Worm (Caenorhabditis elegans) whole organism, L4 larva: ENCODE results near the gene lyst-1.
A peak's percentile ranks its signal among the peaks of the same experiment; 100 is the strongest.

Experiments
- D1046.2 ChIP-seq: fragments of 200-800 bp; sonication (Bioruptor generic); IDR thresholded peaks from 2 replicates; pipeline ENCODE4 v1.3.6; 2022; ENCODE audit warnings: missing genetic modification characterization, missing compliant biosample characterization
- F10B5.3 ChIP-seq: sonication (generic microtip); optimal IDR thresholded peaks from 2 replicates; lab custom pipeline; 2016; ENCODE audit warnings: mild to moderate bottlenecking, missing genetic modification characterization, missing compliant biosample characterization
- F49E8.2 ChIP-seq: sonication (generic microtip); optimal IDR thresholded peaks from 2 replicates; lab custom pipeline; 2016; ENCODE audit warnings: missing compliant biosample characterization, mild to moderate bottlenecking, missing genetic modification characterization, borderline replicate concordance
- T20F7.1 ChIP-seq: fragments of 200-800 bp; sonication (Bioruptor generic); optimal IDR thresholded peaks from 2 replicates; lab custom pipeline; 2018; ENCODE audit warnings: mild to moderate bottlenecking, missing genetic modification characterization, missing compliant biosample characterization
- T26A8.4 ChIP-seq: fragments of 200-800 bp; sonication (Bioruptor generic); IDR thresholded peaks from 2 replicates; pipeline ENCODE4 v1.3.6; 2022; ENCODE audit warnings: missing genetic modification characterization, missing compliant biosample characterization
- ZK546.5 ChIP-seq, 2 experiments: sonication (generic microtip); optimal IDR thresholded peaks; 2 replicates each; lab custom pipeline; 2017; ENCODE audit warnings: missing biosample characterization in 2 of 2, missing genetic modification characterization in 2 of 2
- aha-1 ChIP-seq: fragments of 150-350 bp; peaks from one replicate; lab custom pipeline; 2014; ENCODE audit warnings: missing biosample characterization, missing genetic modification characterization
- attf-4 ChIP-seq: sonication (generic microtip); optimal IDR thresholded peaks from 3 replicates; lab custom pipeline; 2017; ENCODE audit warnings: missing biosample characterization, missing genetic modification characterization
- ceh-20 ChIP-seq: fragments of 200-800 bp; sonication (Bioruptor generic); IDR thresholded peaks from 2 replicates; pipeline ENCODE4 v1.3.6; 2022; ENCODE audit warnings: missing genetic modification reagents, missing genetic modification characterization, missing compliant biosample characterization
- ces-1 ChIP-seq: fragments of 150-350 bp; sonication (generic microtip); optimal IDR thresholded peaks from 4 replicates; lab custom pipeline; 2014; ENCODE audit warnings: missing biosample characterization, missing genetic modification reagents, missing genetic modification characterization
- cey-2 ChIP-seq: sonication (generic microtip); optimal IDR thresholded peaks from 3 replicates; lab custom pipeline; 2017; ENCODE audit warnings: missing genetic modification characterization, mild to moderate bottlenecking, missing compliant biosample characterization, antibody characterized with exemption, borderline replicate concordance; ENCODE audit not compliant: insufficient read depth
- daf-16 ChIP-seq, 3 experiments: sonication (generic microtip); optimal IDR thresholded peaks; 2 replicates each; lab custom pipeline; 2016 to 2017; ENCODE audit warnings: missing genetic modification characterization in 3 of 3, missing genetic modification reagents in 3 of 3, mild to moderate bottlenecking in 2 of 3, missing compliant biosample characterization in 2 of 3, missing biosample characterization in 1 of 3, moderate library complexity in 1 of 3
- dmd-6 ChIP-seq: fragments of 200-800 bp; sonication (Bioruptor generic); IDR thresholded peaks from 2 replicates; pipeline ENCODE4 v1.3.6; 2022; ENCODE audit warnings: missing genetic modification reagents, missing genetic modification characterization, missing compliant biosample characterization
- dmd-8 ChIP-seq: fragments of 200-800 bp; sonication (Bioruptor generic); IDR thresholded peaks from 2 replicates; pipeline ENCODE4 v1.3.6; 2022; ENCODE audit warnings: missing genetic modification characterization, missing compliant biosample characterization
- dve-1 ChIP-seq: sonication (generic microtip); optimal IDR thresholded peaks from 2 replicates; lab custom pipeline; 2017; ENCODE audit warnings: antibody characterized with exemption, mild to moderate bottlenecking, missing genetic modification characterization, missing compliant biosample characterization; ENCODE audit not compliant: insufficient read depth
- fos-1 ChIP-seq: fragments of 150-350 bp; optimal IDR thresholded peaks from 2 replicates; lab custom pipeline; 2014; ENCODE audit warnings: missing biosample characterization, missing genetic modification characterization
- hif-1 ChIP-seq, 2 experiments: sonication (generic microtip); optimal IDR thresholded peaks; 2 replicates each; lab custom pipeline; 2016 to 2017; ENCODE audit warnings: missing compliant biosample characterization in 2 of 2, missing genetic modification characterization in 2 of 2, missing genetic modification reagents in 2 of 2, missing genotype in 2 of 2, mild to moderate bottlenecking in 1 of 2
- hlh-11 ChIP-seq: fragments of 200-800 bp; sonication (Bioruptor generic); optimal IDR thresholded peaks from 2 replicates; lab custom pipeline; 2018; ENCODE audit warnings: mild to moderate bottlenecking, missing genetic modification characterization, missing compliant biosample characterization
- lin-1 ChIP-seq: fragments of 200-800 bp; sonication (Bioruptor generic); IDR thresholded peaks from 2 replicates; pipeline ENCODE4 v1.3.6; 2022; ENCODE audit warnings: missing genetic modification reagents, missing genetic modification characterization, missing compliant biosample characterization
- lin-39 ChIP-seq: fragments of 150-350 bp; optimal IDR thresholded peaks from 2 replicates; lab custom pipeline; 2014; ENCODE audit warnings: missing biosample characterization, missing genetic modification reagents, missing genetic modification characterization
- madf-9 ChIP-seq: fragments of 200-800 bp; sonication (Bioruptor generic); conservative IDR thresholded peaks from 2 replicates; pipeline ENCODE4 v1.3.6; 2022; ENCODE audit warnings: missing genetic modification reagents, missing genetic modification characterization, missing compliant biosample characterization
- mdt-29 ChIP-seq: fragments of 200-800 bp; sonication (Bioruptor generic); IDR thresholded peaks from 2 replicates; pipeline ENCODE4 v1.3.6; 2022; ENCODE audit warnings: missing genetic modification reagents, missing genetic modification characterization, missing compliant biosample characterization
- mes-2 ChIP-seq: sonication (generic microtip); optimal IDR thresholded peaks from 2 replicates; lab custom pipeline; 2016; ENCODE audit warnings: missing genotype, mild to moderate bottlenecking, missing genetic modification characterization, missing compliant biosample characterization; ENCODE audit not compliant: poor library complexity, severe bottlenecking
- mxl-2 ChIP-seq: fragments of 200-800 bp; sonication (Bioruptor generic); conservative IDR thresholded peaks from 2 replicates; pipeline ENCODE4 v1.3.6; 2022; ENCODE audit warnings: missing genetic modification reagents, missing genetic modification characterization, missing compliant biosample characterization
- nhr-102 ChIP-seq: sonication (generic microtip); optimal IDR thresholded peaks from 2 replicates; lab custom pipeline; 2016; ENCODE audit warnings: mild to moderate bottlenecking, missing genetic modification characterization, moderate library complexity, missing compliant biosample characterization
- nhr-11 ChIP-seq: fragments of 150-350 bp; optimal IDR thresholded peaks from 2 replicates; lab custom pipeline; 2014; ENCODE audit warnings: missing biosample characterization, missing genetic modification characterization
- nhr-28 ChIP-seq: fragments of 150-350 bp; optimal IDR thresholded peaks from 2 replicates; lab custom pipeline; 2014; ENCODE audit warnings: missing biosample characterization, missing genetic modification characterization
- nhr-6 ChIP-seq: fragments of 150-350 bp; optimal IDR thresholded peaks from 2 replicates; lab custom pipeline; 2014; ENCODE audit warnings: missing biosample characterization, missing genetic modification characterization
- nhr-77 ChIP-seq: fragments of 150-350 bp; optimal IDR thresholded peaks from 2 replicates; lab custom pipeline; 2014; ENCODE audit warnings: missing biosample characterization, missing genetic modification characterization
- php-3 ChIP-seq: fragments of 200-800 bp; sonication (Bioruptor generic); IDR thresholded peaks from 2 replicates; pipeline ENCODE4 v1.3.6; 2022; ENCODE audit warnings: missing genetic modification reagents, missing genetic modification characterization, missing compliant biosample characterization
- pqm-1 ChIP-seq: sonication (generic microtip); optimal IDR thresholded peaks from 2 replicates; lab custom pipeline; 2017; ENCODE audit warnings: missing biosample characterization, missing genetic modification characterization
- rbr-2 ChIP-seq: sonication (generic microtip); optimal IDR thresholded peaks from 2 replicates; lab custom pipeline; 2016; ENCODE audit warnings: missing genotype, missing genetic modification characterization, missing compliant biosample characterization
- tra-1 ChIP-seq: fragments of 200-800 bp; sonication (Bioruptor generic); IDR thresholded peaks from 2 replicates; pipeline ENCODE4 v1.3.6; 2022; ENCODE audit warnings: missing genetic modification reagents, missing genetic modification characterization, missing compliant biosample characterization
- unc-62 ChIP-seq, 3 experiments: fragments of 150-350 bp in 1 of 3; sonication (generic microtip); optimal IDR thresholded peaks in 2 of 3; peaks in 1 of 3; 1 replicate in 1 of 3; 2 replicates in 2 of 3; lab custom pipeline; 2014 to 2017; ENCODE audit warnings: missing biosample characterization in 3 of 3, missing genetic modification characterization in 3 of 3, missing genetic modification reagents in 3 of 3, missing genotype in 1 of 3
- vab-7 ChIP-seq: fragments of 200-800 bp; sonication (Bioruptor generic); IDR thresholded peaks from 2 replicates; pipeline ENCODE4 v1.3.6; 2022; ENCODE audit warnings: missing genetic modification reagents, missing genetic modification characterization, missing compliant biosample characterization
- zag-1 ChIP-seq: fragments of 150-350 bp; optimal IDR thresholded peaks from 2 replicates; lab custom pipeline; 2014; ENCODE audit warnings: missing biosample characterization, missing genetic modification characterization
- zfp-3 ChIP-seq: fragments of 200-800 bp; sonication (Bioruptor generic); conservative IDR thresholded peaks from 2 replicates; pipeline ENCODE4 v1.3.6; 2022; ENCODE audit warnings: missing genetic modification reagents, missing genetic modification characterization, missing compliant biosample characterization

The lyst-1 gene

ce11 chrX:12175667-12176278 lies 34.8 kb upstream of the lyst-1 start:
- TF ChIP-seq nhr-28 (tag; lab: Kevin White, UChicago) (peak; percentile 21), dmd-6 (GFP tag; lab: Robert Waterston, UW) (peak; percentile 26; the same call in 1 of the 2 replicates), unc-62 (GFP tag; optimal IDR thresholded peaks at IDR 0.05 in 1 of 2; lab: Kevin White, UChicago) (peak in 1 of 2 experiments; percentile 16), unc-62 (tag; optimal IDR thresholded peaks at IDR 0.05; lab: Kevin White, UChicago) (no peak), zag-1 (no peak), ces-1 (no peak), hlh-11 (peak; percentile 11), D1046.2 (GFP tag; lab: Robert Waterston, UW) (no peak), zfp-3 (GFP tag; lab: Robert Waterston, UW) (no peak), ceh-20 (peak; percentile 27; the same call in 1 of the 2 replicates), daf-16 (GFP tag; optimal IDR thresholded peaks at IDR 0.05; lab: Kevin White, UChicago) (peak in 1 of 2 experiments; percentile 4), daf-16 (tag; optimal IDR thresholded peaks at IDR 0.05; lab: Kevin White, UChicago) (no peak), T26A8.4 (no peak), aha-1 (tag; lab: Kevin White, UChicago) (peak; percentile 62)

ce11 chrX:12174686-12175404 lies 33.9 kb upstream of the lyst-1 start:
- TF ChIP-seq nhr-11 (tag; lab: Kevin White, UChicago), result no peak
- TF ChIP-seq nhr-28 (tag; lab: Kevin White, UChicago), result peak; percentile 15
- no peak for TF ChIP-seq tra-1 (GFP tag; lab: Robert Waterston, UW)
- TF ChIP-seq unc-62 (GFP tag; optimal IDR thresholded peaks at IDR 0.05 in 1 of 2; lab: Kevin White, UChicago), result peak in 1 of 2 experiments; percentile 85
- no peak for TF ChIP-seq unc-62 (tag; optimal IDR thresholded peaks at IDR 0.05; lab: Kevin White, UChicago)
- no peak for TF ChIP-seq mes-2 (tag; lab: Kevin White, UChicago)
- no peak for TF ChIP-seq T20F7.1 (GFP tag; lab: Kevin White, UChicago)
- TF ChIP-seq aha-1 (tag; lab: Kevin White, UChicago), result peak; percentile 49
- no peak for TF ChIP-seq attf-4 (tag; lab: Kevin White, UChicago)
- TF ChIP-seq dve-1, result peak; percentile 19
- peak; percentile 15 for TF ChIP-seq pqm-1 (tag; lab: Kevin White, UChicago)
- no peak for TF ChIP-seq php-3 (GFP tag; lab: Robert Waterston, UW)
- no peak for TF ChIP-seq vab-7 (GFP tag; lab: Robert Waterston, UW)
- peak; percentile 1 for TF ChIP-seq hlh-11
- no peak for TF ChIP-seq mdt-29
- TF ChIP-seq mxl-2, result no peak
- TF ChIP-seq dmd-6 (GFP tag; lab: Robert Waterston, UW), result peak; percentile 50; the same call in 1 of the 2 replicates
- TF ChIP-seq zfp-3 (GFP tag; lab: Robert Waterston, UW), result no peak
- TF ChIP-seq daf-16 (GFP tag; optimal IDR thresholded peaks at IDR 0.05; lab: Kevin White, UChicago), result no peak
- peak; percentile 38 for TF ChIP-seq daf-16 (tag; optimal IDR thresholded peaks at IDR 0.05; lab: Kevin White, UChicago)
- TF ChIP-seq fos-1, result no peak
- no peak for TF ChIP-seq madf-9 (GFP tag; lab: Robert Waterston, UW)
- no peak for TF ChIP-seq nhr-6 (tag; lab: Kevin White, UChicago)
- TF ChIP-seq, all 104 proteins: peak for 8

ce11 chrX:12173989-12174388 lies 33.0 kb upstream of the lyst-1 start:
- TF ChIP-seq dmd-6 (GFP tag; lab: Robert Waterston, UW) (peak; percentile 50), pqm-1 (tag; lab: Kevin White, UChicago) (peak; percentile 51), lin-1 (GFP tag; lab: Robert Waterston, UW) (no peak), daf-16 (GFP tag; optimal IDR thresholded peaks at IDR 0.05; lab: Kevin White, UChicago) (no peak), daf-16 (tag; optimal IDR thresholded peaks at IDR 0.05; lab: Kevin White, UChicago) (peak; percentile 3), ZK546.5 (tag; optimal IDR thresholded peaks at IDR 0.05; lab: Kevin White, UChicago) (no peak)

ce11 chrX:12172482-12173134 lies 31.7 kb upstream of the lyst-1 start:
- TF ChIP-seq vab-7 (GFP tag; lab: Robert Waterston, UW), result no peak
- no peak for TF ChIP-seq lin-39 (tag; lab: Kevin White, UChicago)
- peak in 1 of 2 experiments; percentile 70 for TF ChIP-seq hif-1 (tag; optimal IDR thresholded peaks at IDR 0.05; lab: Kevin White, UChicago)
- TF ChIP-seq cey-2 (tag; lab: Kevin White, UChicago), result no peak
- TF ChIP-seq nhr-77 (tag; lab: Kevin White, UChicago), result peak; percentile 62
- TF ChIP-seq dve-1, result peak; percentile 85
- TF ChIP-seq rbr-2 (tag; lab: Kevin White, UChicago), result no peak
- TF ChIP-seq nhr-102 (tag; lab: Kevin White, UChicago), result peak; percentile 73
- TF ChIP-seq daf-16 (GFP tag; optimal IDR thresholded peaks at IDR 0.05; lab: Kevin White, UChicago), result peak in 1 of 2 experiments; percentile 67
- peak; percentile 98 for TF ChIP-seq daf-16 (tag; optimal IDR thresholded peaks at IDR 0.05; lab: Kevin White, UChicago)
- TF ChIP-seq lin-1 (GFP tag; lab: Robert Waterston, UW), result peak; percentile 62; the same call in 1 of the 2 replicates
- TF ChIP-seq F49E8.2, result no peak
- no peak for TF ChIP-seq dmd-8 (GFP tag; lab: Robert Waterston, UW)
- no peak for TF ChIP-seq ces-1
- no peak for TF ChIP-seq F10B5.3 (tag; lab: Kevin White, UChicago)
- TF ChIP-seq hlh-11, result peak; percentile 91
- TF ChIP-seq tra-1 (GFP tag; lab: Robert Waterston, UW), result peak; percentile 75; the same call in 1 of the 2 replicates
